Fruit fly (Drosophila melanogaster) whole organism: ENCODE data around the gene betaCOP.

Experiments used
- CG8478 ChIP-seq: fragments of >200 bp; optimal IDR thresholded peaks from 2 replicates; lab custom pipeline; 2018; ENCODE audit warnings: inconsistent platforms
- Dll ChIP-seq: fragments of >200 bp; optimal IDR thresholded peaks from 2 replicates; lab custom pipeline; 2017
- EcR ChIP-seq, 2 experiments: fragments of >200 bp; optimal IDR thresholded peaks; 2 replicates each; lab custom pipeline; 2017; ENCODE audit warnings: missing biosample characterization in 2 of 2, missing genetic modification characterization in 2 of 2, missing genetic modification reagents in 2 of 2
- pan ChIP-seq: fragments of >200 bp; optimal IDR thresholded peaks from 2 replicates; lab custom pipeline; 2017
- psq ChIP-seq: fragments of >200 bp; optimal IDR thresholded peaks from 2 replicates; lab custom pipeline; 2017
- usp ChIP-seq: fragments of >200 bp; optimal IDR thresholded peaks from 2 replicates; lab custom pipeline; 2017; ENCODE audit warnings: missing biosample characterization, missing genetic modification characterization, mixed read lengths

dm6 chrX:18368644-18368998 is 16.4 kb downstream of the betaCOP start:
- TF ChIP-seq psq (lab: Kevin White, UChicago) (no peak), usp (GFP tag; lab: Kevin White, UChicago) (no peak), CG8478 (lab: Kevin White, UChicago) (no peak), pan (lab: Kevin White, UChicago) (no peak), Dll (lab: Kevin White, UChicago) (no peak), EcR (GFP tag; optimal IDR thresholded peaks at IDR 0.05; lab: Kevin White, UChicago) (no peak)
